Worm (Caenorhabditis elegans): Measurements from ENCODE around the gene C18B2.4.

ce11 chrX:3585625-3586024 lies 19.9 kb downstream of the C18B2.4 start, which contains the start of gene T27A10.2:
- TF ChIP-seq lin-13 (tag; optimal IDR thresholded peaks at IDR 0.05) (no peak), mep-1 (tag; optimal IDR thresholded peaks at IDR 0.05) (no peak), unc-39 (tag; optimal IDR thresholded peaks at IDR 0.05) (no peak), nhr-28 (tag; optimal IDR thresholded peaks at IDR 0.05) (no peak), ztf-11 (tag; optimal IDR thresholded peaks at IDR 0.05) (no peak)

Data from whole organism, mixed stage, embryonic.